Fruit fly (Drosophila melanogaster): Measurements from ENCODE around the gene CG32512.
A peak's percentile ranks its signal among the peaks of the same experiment; 100 is the strongest.

CG32512 gene

DNA sequence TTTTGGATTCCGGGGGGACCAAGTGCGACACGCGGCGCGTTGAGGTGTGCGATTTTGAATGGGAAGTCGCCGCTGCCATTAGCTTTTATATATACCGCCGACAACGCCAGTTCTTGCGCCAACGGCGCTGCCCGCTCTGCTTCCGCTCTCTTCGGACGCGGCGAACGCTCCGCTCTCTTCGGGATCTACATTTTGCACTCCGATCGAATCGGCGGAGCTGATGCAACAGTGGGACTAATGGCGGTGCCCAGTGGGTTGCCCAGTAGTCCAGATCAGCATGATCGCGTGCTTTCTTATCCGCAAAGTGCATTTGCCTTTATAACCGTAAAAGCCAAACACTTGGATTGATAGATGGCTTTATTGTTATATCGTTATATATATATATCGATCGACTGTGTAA lies at the start of gene CG32512:
Gene CG32512, minus strand, starts transcription at position 67 of the 400 bp plus-strand sequence.
- no peak for TF ChIP-seq CTCF (optimal IDR thresholded peaks at IDR 0.05)
- no peak for TF ChIP-seq CG8478 (optimal IDR thresholded peaks at IDR 0.05)

DNA sequence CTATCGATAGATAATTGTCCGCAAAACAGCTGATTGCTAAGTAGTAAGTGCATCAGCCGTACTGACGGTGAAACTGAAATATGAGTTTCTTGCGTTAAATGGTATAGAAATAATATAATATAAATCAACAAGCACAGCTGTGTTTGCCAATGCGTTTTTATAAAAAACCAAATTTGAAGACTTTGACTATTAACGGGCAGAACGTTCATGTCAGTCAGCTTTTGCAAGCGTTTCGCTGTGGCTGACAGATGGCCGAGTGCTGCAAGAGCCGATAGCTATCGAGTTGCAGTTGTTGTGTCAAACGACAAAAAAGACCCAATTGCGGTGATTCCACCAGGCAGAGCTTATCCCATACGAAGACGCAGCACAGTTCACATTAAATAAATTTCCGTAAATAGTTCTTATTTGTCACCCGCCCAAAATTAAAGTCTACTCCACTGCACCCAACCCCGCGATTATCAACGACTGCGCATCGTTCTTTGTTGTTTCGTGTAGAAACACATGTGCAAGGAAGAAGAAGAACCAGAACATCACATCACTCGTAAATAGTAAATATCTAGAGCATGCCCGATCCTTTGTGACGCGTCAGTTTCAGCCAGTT lies 49.6 kb upstream of the CG32512 start, which contains the start of the genes unc and CG15445:
Gene unc, minus strand, starts transcription at position 51 of the 601 bp plus-strand sequence.
Gene CG15445, plus strand, starts transcription at position 296 of the 601 bp plus-strand sequence.
- TF ChIP-seq CTCF (optimal IDR thresholded peaks at IDR 0.05), result peak in 1 of 2 experiments; percentile 17
- no peak for TF ChIP-seq CG8478 (optimal IDR thresholded peaks at IDR 0.05)

DNA sequence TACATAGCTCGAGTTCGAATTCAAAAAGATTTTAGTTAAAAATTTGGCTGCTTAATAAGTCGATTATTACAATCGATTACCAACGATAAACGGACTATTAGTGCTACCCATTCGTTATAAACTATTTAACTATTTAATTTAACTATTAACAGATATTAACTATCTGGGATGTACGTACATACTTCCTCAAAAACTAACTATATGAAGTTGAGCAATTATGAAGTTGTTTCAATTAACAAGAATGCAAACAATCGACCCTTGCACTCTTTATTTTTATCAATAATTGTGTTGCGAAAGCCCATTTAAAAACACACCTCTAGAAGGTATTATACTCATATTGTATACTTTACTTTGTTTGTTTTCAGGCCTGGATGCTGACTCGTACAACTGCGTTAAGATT lies 38.9 kb upstream of the CG32512 start, which contains the start of gene CG1503:
Gene CG1503, minus strand, starts transcription at position 101 of the 400 bp plus-strand sequence.
- no peak for TF ChIP-seq CG8478 (optimal IDR thresholded peaks at IDR 0.05)
- no peak for TF ChIP-seq CTCF (optimal IDR thresholded peaks at IDR 0.05)

DNA sequence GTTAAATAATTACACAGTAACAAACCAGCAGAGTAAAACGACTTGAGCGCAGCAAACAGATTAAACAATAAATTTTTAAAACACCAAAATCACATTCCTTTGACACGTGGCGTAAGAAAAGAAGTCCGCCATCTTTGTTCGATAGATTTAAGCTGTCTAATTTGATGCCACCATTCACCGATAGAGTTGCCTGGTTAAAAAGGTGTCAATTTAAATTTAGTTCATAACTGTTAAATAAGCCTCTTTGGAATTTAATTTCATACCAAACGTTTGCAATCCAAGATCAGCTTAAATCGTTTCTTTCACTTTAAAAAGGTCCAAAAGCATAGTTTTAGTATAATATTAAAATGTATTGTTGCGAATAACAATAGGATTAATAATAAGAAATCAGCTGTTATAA lies 34.8 kb upstream of the CG32512 start, which contains the start of gene CG15446:
Gene CG15446, minus strand, starts transcription at position 101 of the 400 bp plus-strand sequence.
- TF ChIP-seq CG8478 (optimal IDR thresholded peaks at IDR 0.05) (no peak), CTCF (optimal IDR thresholded peaks at IDR 0.05) (no peak)

DNA sequence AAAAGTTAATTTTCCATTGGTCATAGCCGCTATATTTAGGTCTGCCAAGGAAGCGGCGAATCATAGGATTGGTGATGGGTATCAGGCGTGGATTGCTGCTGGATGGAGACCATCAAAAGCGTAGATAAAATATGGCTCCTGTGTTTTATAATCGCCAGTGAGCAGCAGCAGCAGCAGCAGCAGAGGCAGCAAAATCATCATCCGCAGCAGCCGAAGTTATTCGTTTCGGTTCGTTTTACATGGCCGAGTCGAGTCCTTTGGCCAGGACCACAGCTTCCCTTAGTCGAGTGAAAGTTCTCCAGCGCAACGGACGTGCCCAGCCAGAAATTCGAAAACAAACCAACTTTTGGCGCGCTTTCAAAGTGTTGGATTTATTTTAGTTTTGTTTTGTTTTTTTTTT lies 26.2 kb upstream of the CG32512 start, which contains the start of gene stg1:
Gene stg1, plus strand, starts transcription at position 301 of the 400 bp plus-strand sequence.
- TF ChIP-seq CG8478 (optimal IDR thresholded peaks at IDR 0.05) (no peak), CTCF (optimal IDR thresholded peaks at IDR 0.05) (no peak)

dm6 chrX:21083246-21083645 lies 15.9 kb upstream of the CG32512 start:
- TF ChIP-seq CG8478 (optimal IDR thresholded peaks at IDR 0.05), result no peak
- TF ChIP-seq CTCF (optimal IDR thresholded peaks at IDR 0.05), result no peak

DNA sequence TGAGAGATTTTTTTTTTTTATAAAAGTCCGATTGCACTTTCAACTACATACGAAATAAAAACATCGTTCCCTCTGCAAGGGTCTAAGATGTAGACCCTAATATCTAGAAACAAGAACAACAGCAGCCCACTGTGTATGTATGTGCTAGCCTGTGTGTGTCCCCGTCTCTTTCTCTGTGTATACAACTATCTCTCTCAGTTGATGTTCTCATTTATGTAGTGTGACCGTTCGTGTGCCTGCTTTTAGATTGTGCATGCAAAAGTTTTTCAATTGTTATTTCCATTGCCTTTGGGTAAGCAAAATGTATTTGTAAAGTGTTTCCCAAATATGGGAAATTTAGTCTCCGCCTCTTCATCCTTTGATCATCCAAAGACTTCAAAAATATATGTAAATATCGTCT lies 13.0 kb upstream of the CG32512 start:
- TF ChIP-seq CTCF (optimal IDR thresholded peaks at IDR 0.05) (no peak), CG8478 (optimal IDR thresholded peaks at IDR 0.05) (no peak)

DNA sequence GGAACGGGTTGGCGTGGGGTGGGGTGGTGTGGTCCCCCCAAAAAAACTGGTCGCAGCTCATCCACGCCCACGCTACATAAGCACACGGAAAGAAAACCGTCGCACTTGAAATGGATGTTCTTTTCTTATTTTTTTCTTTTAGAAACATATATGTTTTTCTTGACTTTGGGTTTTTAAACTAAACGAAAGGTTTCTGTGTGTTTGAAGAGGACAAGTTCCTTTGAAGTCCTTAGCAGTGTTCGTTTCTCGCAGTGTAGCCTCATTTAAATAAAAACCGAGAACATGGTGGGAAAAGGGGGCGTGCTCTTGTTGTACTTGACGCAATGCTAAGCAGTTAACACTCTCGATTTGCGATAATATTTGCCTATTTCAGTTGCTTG lies 7.0 kb upstream of the CG32512 start:
- TF ChIP-seq CTCF (optimal IDR thresholded peaks at IDR 0.05), result no peak
- no peak for TF ChIP-seq CG8478 (optimal IDR thresholded peaks at IDR 0.05)

dm6 chrX:21073641-21074328 lies 6.4 kb upstream of the CG32512 start:
- TF ChIP-seq CG8478 (optimal IDR thresholded peaks at IDR 0.05), result no peak

- TF ChIP-seq CG8478 (optimal IDR thresholded peaks at IDR 0.05), result no peak
- no peak for TF ChIP-seq CTCF (optimal IDR thresholded peaks at IDR 0.05)
Observed at dm6 chrX:21072953-21073352, 5.6 kb upstream of the CG32512 start.

dm6 chrX:21071693-21072357 lies 4.5 kb upstream of the CG32512 start:
- TF ChIP-seq CG8478 (optimal IDR thresholded peaks at IDR 0.05), result no peak
- no peak for TF ChIP-seq CTCF (optimal IDR thresholded peaks at IDR 0.05)

DNA sequence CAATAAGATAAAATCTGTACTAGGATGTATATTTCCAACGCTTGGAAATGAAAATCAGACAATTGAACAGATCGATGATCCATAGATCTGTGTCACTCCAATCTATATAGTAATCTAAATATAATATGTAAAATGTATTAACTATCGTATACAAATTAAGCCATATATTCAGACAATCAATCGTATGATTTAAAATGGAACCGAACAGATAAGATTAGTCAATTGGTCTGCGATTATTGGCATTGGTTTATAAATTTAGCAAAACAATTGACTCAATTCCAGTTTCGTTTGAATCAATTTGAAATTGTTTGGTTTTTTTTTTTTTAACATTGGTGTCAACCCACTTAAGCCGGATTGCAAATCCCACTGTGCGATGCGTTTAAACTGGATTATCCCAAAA lies 568 bp upstream of the CG32512 start:
- no peak for TF ChIP-seq CTCF (optimal IDR thresholded peaks at IDR 0.05)

- TF ChIP-seq CG8478 (optimal IDR thresholded peaks at IDR 0.05) (no peak), CTCF (optimal IDR thresholded peaks at IDR 0.05) (no peak)
Observed at dm6 chrX:21065775-21066174, 1.6 kb downstream of the CG32512 start.

- TF ChIP-seq CTCF (optimal IDR thresholded peaks at IDR 0.05) (no peak), CG8478 (optimal IDR thresholded peaks at IDR 0.05) (no peak)
Observed at dm6 chrX:21064927-21065326, 2.4 kb downstream of the CG32512 start.

dm6 chrX:21060579-21060978 lies 6.8 kb downstream of the CG32512 start:
- peak; percentile 73 to 84 for TF ChIP-seq CTCF (optimal IDR thresholded peaks at IDR 0.05)
- TF ChIP-seq CG8478 (optimal IDR thresholded peaks at IDR 0.05), result no peak

DNA sequence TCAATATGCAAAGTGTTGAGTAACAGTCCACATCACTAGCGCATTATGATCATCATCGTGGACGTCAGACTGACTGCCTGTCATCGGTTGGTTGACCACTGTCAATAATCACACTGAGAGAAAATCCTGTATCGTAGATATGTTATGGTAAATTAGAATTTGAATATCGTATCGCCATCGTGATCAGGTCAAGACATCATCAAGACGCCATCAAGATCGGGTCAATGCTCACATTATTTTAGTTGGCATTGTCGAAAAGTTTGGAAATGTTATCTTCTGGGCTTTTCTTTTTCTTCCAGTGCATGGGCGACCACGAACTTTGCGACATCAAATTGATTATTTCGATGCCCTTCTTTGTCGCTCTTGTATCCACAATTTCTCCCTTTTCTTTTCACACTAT lies 8.3 kb downstream of the CG32512 start:
- TF ChIP-seq CTCF (optimal IDR thresholded peaks at IDR 0.05), result no peak
- no peak for TF ChIP-seq CG8478 (optimal IDR thresholded peaks at IDR 0.05)
